Fruit fly (Drosophila melanogaster) whole organism, prepupa: Measurements from ENCODE around the gene CG44837.

Experiments
- Blimp-1 ChIP-seq: fragments of 200-800 bp; sonication (Bioruptor generic); optimal IDR thresholded peaks from 3 replicates; lab custom pipeline; 2017; ENCODE audit warnings: missing biosample characterization, missing genetic modification characterization, mild to moderate bottlenecking, moderate library complexity, missing genetic modification reagents
- CG10631 ChIP-seq: fragments of 200-800 bp; sonication (Bioruptor generic); optimal IDR thresholded peaks from 2 replicates; lab custom pipeline; 2016; ENCODE audit warnings: missing biosample characterization, missing genetic modification characterization
- CG10669 ChIP-seq: fragments of 200-800 bp; sonication (Bioruptor generic); optimal IDR thresholded peaks from 3 replicates; lab custom pipeline; 2018; ENCODE audit warnings: missing biosample characterization, mild to moderate bottlenecking, missing genetic modification characterization, moderate library complexity
- CG11294 ChIP-seq: fragments of 200-800 bp; sonication (Bioruptor generic); IDR thresholded peaks from 2 replicates; pipeline ENCODE4 v1.3.6; 2022; ENCODE audit warnings: missing biosample characterization, missing genetic modification characterization
- CG11762 ChIP-seq: fragments of 200-800 bp; sonication (Bioruptor generic); optimal IDR thresholded peaks from 3 replicates; lab custom pipeline; 2016; ENCODE audit warnings: missing biosample characterization, missing genetic modification characterization; ENCODE audit not compliant: insufficient read depth
- CG11902 ChIP-seq: fragments of 200-800 bp; sonication (Bioruptor generic); optimal IDR thresholded peaks from 3 replicates; lab custom pipeline; 2016; ENCODE audit warnings: missing biosample characterization, missing genetic modification characterization
- CG31627 ChIP-seq: fragments of 200-800 bp; sonication (Bioruptor generic); optimal IDR thresholded peaks from 3 replicates; lab custom pipeline; 2016; ENCODE audit warnings: missing biosample characterization, missing genetic modification characterization
- CG3919 ChIP-seq: fragments of 200-800 bp; sonication (Bioruptor generic); optimal IDR thresholded peaks from 3 replicates; lab custom pipeline; 2016; ENCODE audit warnings: missing biosample characterization, missing genetic modification characterization
- CG6276 ChIP-seq: fragments of 200-800 bp; sonication (Bioruptor generic); optimal IDR thresholded peaks from 2 replicates; lab custom pipeline; 2017; ENCODE audit warnings: missing biosample characterization, mild to moderate bottlenecking, missing genetic modification characterization
- CG6854 ChIP-seq: fragments of 200-800 bp; sonication (Bioruptor generic); optimal IDR thresholded peaks from 2 replicates; lab custom pipeline; 2017; ENCODE audit warnings: missing biosample characterization, mild to moderate bottlenecking, missing genetic modification characterization
- CG7368 ChIP-seq: fragments of 200-800 bp; sonication (Bioruptor generic); optimal IDR thresholded peaks from 3 replicates; lab custom pipeline; 2016; ENCODE audit warnings: missing biosample characterization, missing genetic modification characterization
- CG8632 ChIP-seq: fragments of 200-800 bp; sonication (Bioruptor generic); optimal IDR thresholded peaks from 3 replicates; lab custom pipeline; 2016; ENCODE audit warnings: missing biosample characterization, missing genetic modification characterization
- CG9139 ChIP-seq: fragments of 200-800 bp; sonication (Bioruptor generic); optimal IDR thresholded peaks from 3 replicates; lab custom pipeline; 2017; ENCODE audit warnings: missing biosample characterization, mild to moderate bottlenecking, missing genetic modification characterization
- Eip78C ChIP-seq: fragments of 200-800 bp; sonication (Bioruptor generic); peaks from one replicate; lab custom pipeline; 2016; ENCODE audit warnings: missing biosample characterization, missing genetic modification characterization
- Ets21C ChIP-seq: fragments of 200-800 bp; sonication (Bioruptor generic); optimal IDR thresholded peaks from 3 replicates; lab custom pipeline; 2016; ENCODE audit warnings: missing biosample characterization, missing genetic modification characterization
- Ets96B ChIP-seq: fragments of 200-800 bp; optimal IDR thresholded peaks from 2 replicates; lab custom pipeline; 2019; ENCODE audit warnings: missing biosample characterization, mild to moderate bottlenecking, missing genetic modification characterization, moderate library complexity
- Hr38 ChIP-seq: sonication (Bioruptor generic); optimal IDR thresholded peaks from 2 replicates; lab custom pipeline; 2016; ENCODE audit warnings: missing biosample characterization, missing genetic modification characterization
- Hr4 ChIP-seq: fragments of 200-800 bp; sonication (Bioruptor generic); optimal IDR thresholded peaks from 3 replicates; lab custom pipeline; 2016; ENCODE audit warnings: missing biosample characterization, missing genetic modification characterization
- OdsH ChIP-seq: fragments of 200-800 bp; sonication (Bioruptor generic); optimal IDR thresholded peaks from 3 replicates; lab custom pipeline; 2016; ENCODE audit warnings: missing biosample characterization, missing genetic modification characterization
- Smox ChIP-seq: fragments of 200-800 bp; sonication (Bioruptor generic); optimal IDR thresholded peaks from 3 replicates; lab custom pipeline; 2016; ENCODE audit warnings: missing biosample characterization, missing genetic modification characterization
- Sox14 ChIP-seq: fragments of 200-800 bp; sonication (Bioruptor generic); optimal IDR thresholded peaks from 3 replicates; lab custom pipeline; 2016; ENCODE audit warnings: missing biosample characterization, missing genetic modification characterization
- achi ChIP-seq: fragments of 200-800 bp; sonication (Bioruptor generic); optimal IDR thresholded peaks from 3 replicates; lab custom pipeline; 2016; ENCODE audit warnings: missing biosample characterization, missing genetic modification characterization
- dac ChIP-seq: fragments of 200-800 bp; sonication (Bioruptor generic); optimal IDR thresholded peaks from 2 replicates; lab custom pipeline; 2017; ENCODE audit warnings: missing biosample characterization, mild to moderate bottlenecking, missing genetic modification characterization
- eg ChIP-seq: fragments of 200-800 bp; sonication (Bioruptor generic); IDR thresholded peaks from 3 replicates; pipeline ENCODE4 v1.3.6; 2022; ENCODE audit warnings: missing biosample characterization, missing genetic modification characterization
- fd59A ChIP-seq: fragments of 200-800 bp; sonication (Bioruptor generic); optimal IDR thresholded peaks from 2 replicates; lab custom pipeline; 2017; ENCODE audit warnings: missing biosample characterization, mild to moderate bottlenecking, missing genetic modification characterization, missing genetic modification reagents
- fd85E ChIP-seq: fragments of 200-800 bp; sonication (Bioruptor generic); optimal IDR thresholded peaks from 3 replicates; lab custom pipeline; 2016; ENCODE audit warnings: missing biosample characterization, missing genetic modification characterization
- fkh ChIP-seq: fragments of 200-800 bp; sonication (Bioruptor generic); optimal IDR thresholded peaks from 3 replicates; lab custom pipeline; 2017; ENCODE audit warnings: missing biosample characterization, mild to moderate bottlenecking, missing genetic modification characterization, moderate library complexity
- svp ChIP-seq: fragments of 200-800 bp; sonication (Bioruptor generic); peaks from one replicate; lab custom pipeline; 2016; ENCODE audit warnings: missing biosample characterization, missing genetic modification characterization
- topi ChIP-seq: fragments of 200-800 bp; sonication (Bioruptor generic); optimal IDR thresholded peaks from 3 replicates; lab custom pipeline; 2016; ENCODE audit warnings: missing biosample characterization, missing genetic modification characterization
- vri ChIP-seq: fragments of 200-800 bp; sonication (Bioruptor generic); optimal IDR thresholded peaks from 3 replicates; lab custom pipeline; 2016; ENCODE audit warnings: missing biosample characterization, mild to moderate bottlenecking, missing genetic modification characterization

The CG44837 gene

DNA sequence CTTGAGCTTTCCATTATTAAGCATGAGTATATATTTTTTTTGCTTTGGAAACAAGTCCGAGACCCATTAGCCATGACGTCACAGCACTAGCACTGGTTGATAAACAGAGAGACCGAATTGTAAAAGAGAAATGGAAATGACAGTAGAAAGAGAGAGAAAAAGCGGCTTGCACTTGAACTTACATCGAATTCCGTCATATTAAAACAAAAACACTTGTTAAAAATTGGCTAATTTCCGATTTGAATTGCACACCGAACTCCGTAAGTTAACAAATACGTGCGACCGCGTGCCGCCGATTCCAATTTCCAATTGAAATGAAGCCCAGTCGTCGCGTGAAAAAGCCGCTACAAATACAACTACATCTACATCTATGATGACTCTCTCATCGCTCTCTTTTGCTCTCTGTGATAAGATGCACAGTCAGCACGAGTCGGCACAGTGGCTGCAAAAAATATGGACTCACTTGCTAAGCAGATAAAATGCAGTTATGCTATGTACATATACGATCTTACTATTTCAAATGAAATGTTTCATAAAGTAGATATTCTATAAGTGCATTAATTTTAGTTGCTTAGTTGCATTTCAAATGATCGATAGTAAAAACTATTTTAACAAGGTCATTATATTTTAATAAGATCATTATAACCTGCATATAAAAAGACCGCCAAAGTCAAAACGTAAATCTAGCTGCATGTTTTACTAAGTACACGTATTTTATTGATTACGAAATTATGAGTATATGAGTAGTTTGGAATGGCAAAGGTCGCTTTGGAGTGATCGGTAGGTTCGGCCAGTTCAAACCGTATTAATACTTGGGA lies 118.8 kb downstream of the CG44837 start (continued):
- TF ChIP-seq CG10669 = no peak
- TF ChIP-seq fkh (GFP tag; lab: Kevin White, UChicago) = no peak
- peak; percentile 30 for TF ChIP-seq fd85E (GFP tag; lab: Kevin White, UChicago)
- no peak for TF ChIP-seq OdsH (GFP tag; lab: Kevin White, UChicago)
- no peak for TF ChIP-seq CG7368
- TF ChIP-seq svp (GFP tag; lab: Kevin White, UChicago) = no peak
- TF ChIP-seq CG11902 (GFP tag; lab: Kevin White, UChicago) = no peak
- peak; percentile 4 for TF ChIP-seq CG11762 (GFP tag; lab: Kevin White, UChicago)
- TF ChIP-seq CG6854 (GFP tag; lab: Kevin White, UChicago) = peak; percentile 40
- TF ChIP-seq dac = no peak

dm6 chr3L:11816641-11817040 lies 122.0 kb downstream of the CG44837 start:
- TF ChIP-seq CG8632 (GFP tag; lab: Kevin White, UChicago) (no peak), CG10631 (no peak), fd59A (GFP tag; lab: Kevin White, UChicago) (no peak), Sox14 (GFP tag; lab: Kevin White, UChicago) (no peak), Smox (GFP tag; lab: Kevin White, UChicago) (no peak), Blimp-1 (GFP tag; lab: Kevin White, UChicago) (no peak), achi (GFP tag; lab: Kevin White, UChicago) (no peak), CG3919 (GFP tag; lab: Kevin White, UChicago) (no peak), CG9139 (GFP tag; lab: Kevin White, UChicago) (no peak), fkh (GFP tag; lab: Kevin White, UChicago) (no peak), Ets21C (GFP tag; lab: Kevin White, UChicago) (no peak), CG11294 (GFP tag; lab: Robert Waterston, UW) (no peak), CG7368 (no peak), CG10669 (no peak)
- TF ChIP-seq, all 60 proteins: peak for 0

DNA sequence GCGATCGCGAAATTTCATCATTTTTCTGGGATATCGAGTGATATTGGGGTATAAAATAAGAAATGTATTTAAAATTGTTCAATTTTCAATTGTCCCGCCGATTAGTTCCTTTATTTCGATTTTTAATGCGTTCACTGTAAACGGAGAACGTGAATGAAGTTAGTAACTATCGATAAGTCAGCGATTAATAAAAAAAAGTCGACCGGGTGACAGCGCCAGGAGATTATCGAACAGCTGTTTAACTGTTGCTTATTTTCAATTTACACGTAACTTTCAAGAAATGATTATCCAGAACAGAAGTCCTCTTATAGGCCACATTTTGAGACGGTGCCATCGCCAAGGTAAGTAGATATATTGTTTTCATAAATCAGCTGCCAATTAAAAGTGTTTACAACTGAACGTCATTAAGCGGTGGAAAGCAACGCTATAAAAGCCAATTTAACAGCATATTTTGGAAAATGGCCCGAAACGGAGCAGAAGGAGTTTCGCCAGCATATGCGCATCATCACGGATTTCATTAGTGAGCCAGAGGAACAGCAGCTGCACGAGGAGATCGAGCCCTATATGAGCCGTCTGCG lies 123.4 kb downstream of the CG44837 start, which contains the start of gene CG14130:
CG14130 (plus strand) TSS at position 225 of the 578 bp plus-strand sequence.
- no peak for TF ChIP-seq topi (GFP tag; lab: Kevin White, UChicago)
- TF ChIP-seq eg (GFP tag; lab: Robert Waterston, UW) = no peak
- TF ChIP-seq achi (GFP tag; lab: Kevin White, UChicago) = peak; percentile 71

DNA sequence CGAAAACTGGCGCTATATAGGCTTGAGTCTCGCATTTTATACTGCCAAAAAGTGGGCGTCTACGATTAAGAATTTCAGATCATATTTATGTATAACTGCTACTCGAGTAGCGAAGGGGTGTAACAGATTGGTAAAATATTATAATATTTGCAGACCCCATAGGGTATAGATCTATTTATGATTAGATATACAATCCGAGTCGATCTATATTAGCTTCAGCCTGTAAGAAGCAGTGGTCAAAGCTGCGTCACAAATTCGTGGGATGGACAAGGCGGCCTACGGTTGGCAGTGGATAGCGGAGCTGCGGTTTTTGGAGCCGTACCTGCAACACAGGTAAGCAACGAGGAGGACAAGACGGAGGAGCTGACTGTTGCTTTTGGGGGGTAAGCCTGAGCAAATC lies 124.0 kb downstream of the CG44837 start, which contains the start of gene Cubn2:
Cubn2 (minus strand) TSS at position 101 of the 400 bp plus-strand sequence.
- no peak for TF ChIP-seq CG31627 (GFP tag; lab: Kevin White, UChicago)
- TF ChIP-seq CG6276 (GFP tag; lab: Kevin White, UChicago) = no peak
- no peak for TF ChIP-seq vri (GFP tag; lab: Kevin White, UChicago)
- TF ChIP-seq topi (GFP tag; lab: Kevin White, UChicago) = no peak
- no peak for TF ChIP-seq Eip78C
- no peak for TF ChIP-seq Hr4 (GFP tag; lab: Kevin White, UChicago)
- TF ChIP-seq CG8632 (GFP tag; lab: Kevin White, UChicago) = no peak
- no peak for TF ChIP-seq Ets96B
- no peak for TF ChIP-seq CG11902 (GFP tag; lab: Kevin White, UChicago)

dm6 chr3L:11801622-11802021 lies 137.1 kb downstream of the CG44837 start:
- TF ChIP-seq Eip78C (no peak), CG8632 (GFP tag; lab: Kevin White, UChicago) (no peak), Hr38 (GFP tag; lab: Kevin White, UChicago) (no peak)
